Worm (Caenorhabditis elegans): ENCODE measurements around the gene pgap-2.

pgap-2 gene

ce11 chrIII:4721750-4722149 lies 16.4 kb downstream of the pgap-2 start, which contains the start of gene acy-1:
acy-1 (plus strand) TSS chrIII:4722095.
- TF ChIP-seq K02D7.2 (tag; optimal IDR thresholded peaks at IDR 0.05) = no peak
- TF ChIP-seq eyg-1 (tag; optimal IDR thresholded peaks at IDR 0.05) = peak; percentile 0
- peak; percentile 40 for TF ChIP-seq sdc-2 (tag; optimal IDR thresholded peaks at IDR 0.05)
- TF ChIP-seq ceh-30 (tag; optimal IDR thresholded peaks at IDR 0.05) = no peak
- TF ChIP-seq ceh-14 (tag; optimal IDR thresholded peaks at IDR 0.05) = peak; percentile 77
- TF ChIP-seq fkh-10 (GFP tag; optimal IDR thresholded peaks at IDR 0.05) = no peak
- TF ChIP-seq nhr-232 (tag; optimal IDR thresholded peaks at IDR 0.05) = no peak
- no peak for TF ChIP-seq ceh-9 (tag; optimal IDR thresholded peaks at IDR 0.05)
- TF ChIP-seq sox-4 (tag; optimal IDR thresholded peaks at IDR 0.05) = peak; percentile 25
- peak; percentile 90 for TF ChIP-seq unc-55 (GFP tag; optimal IDR thresholded peaks at IDR 0.05)
- peak; percentile 67 for TF ChIP-seq rnt-1 (tag; optimal IDR thresholded peaks at IDR 0.05)
- TF ChIP-seq npax-4 (tag; optimal IDR thresholded peaks at IDR 0.05) = no peak
- TF ChIP-seq K09A11.1 (tag; optimal IDR thresholded peaks at IDR 0.05; ENCODE audit: insufficient read depth) = no peak
- TF ChIP-seq C08G9.2 (tag; optimal IDR thresholded peaks at IDR 0.05) = peak; percentile 65
- TF ChIP-seq tbx-2 (tag; optimal IDR thresholded peaks at IDR 0.05) = peak; percentile 79
- TF ChIP-seq hlh-8 (tag; optimal IDR thresholded peaks at IDR 0.05) = peak; percentile 18
- no peak for TF ChIP-seq elt-4 (tag; optimal IDR thresholded peaks at IDR 0.05)
- peak; percentile 1 for TF ChIP-seq syd-9 (tag; optimal IDR thresholded peaks at IDR 0.05)
- no peak for TF ChIP-seq ceh-45 (GFP tag; IDR thresholded peaks at IDR 0.05)
- TF ChIP-seq pha-2 (tag; optimal IDR thresholded peaks at IDR 0.05) = no peak
- TF ChIP-seq ceh-24 (tag; optimal IDR thresholded peaks at IDR 0.05) = no peak
- TF ChIP-seq ceh-2 (tag; optimal IDR thresholded peaks at IDR 0.05) = peak; percentile 38
- no peak for TF ChIP-seq ref-2 (tag; optimal IDR thresholded peaks at IDR 0.05)
- peak; percentile 80 for TF ChIP-seq unc-42 (tag; optimal IDR thresholded peaks at IDR 0.05)
- no peak for TF ChIP-seq Y22D7AL.16 (tag; optimal IDR thresholded peaks at IDR 0.05)
- TF ChIP-seq pqm-1 (tag; optimal IDR thresholded peaks at IDR 0.05) = no peak
- no peak for TF ChIP-seq T23F11.4 (GFP tag; optimal IDR thresholded peaks at IDR 0.05)
- no peak for TF ChIP-seq che-1 (tag; optimal IDR thresholded peaks at IDR 0.05)
- no peak for TF ChIP-seq fkh-6 (tag; optimal IDR thresholded peaks at IDR 0.05)
- peak; percentile 89 for TF ChIP-seq ceh-18 (tag; optimal IDR thresholded peaks at IDR 0.05)
- TF ChIP-seq elt-2 (tag; optimal IDR thresholded peaks at IDR 0.05) = no peak
- no peak for TF ChIP-seq pag-3 (tag; optimal IDR thresholded peaks at IDR 0.05; ENCODE audit: borderline replicate concordance)
- peak; percentile 84 for TF ChIP-seq ceh-31 (tag; optimal IDR thresholded peaks at IDR 0.05)
- TF ChIP-seq ceh-22 (tag; optimal IDR thresholded peaks at IDR 0.05) = no peak
- peak; percentile 50 for TF ChIP-seq ets-4 (tag; optimal IDR thresholded peaks at IDR 0.05)
- TF ChIP-seq hlh-30 (tag; optimal IDR thresholded peaks at IDR 0.05; ENCODE audit: insufficient read depth) = peak; percentile 38
- TF ChIP-seq nfya-1 (tag; optimal IDR thresholded peaks at IDR 0.05) = peak; percentile 90
- no peak for TF ChIP-seq ahr-1 (tag; optimal IDR thresholded peaks at IDR 0.05)
- TF ChIP-seq ztf-16 (tag; optimal IDR thresholded peaks at IDR 0.05) = no peak
- TF ChIP-seq hlh-6 (tag; optimal IDR thresholded peaks at IDR 0.05) = no peak
- peak; percentile 61 for TF ChIP-seq dve-1 (tag; optimal IDR thresholded peaks at IDR 0.05)
- no peak for TF ChIP-seq C38D4.7 (GFP tag; optimal IDR thresholded peaks at IDR 0.05)
- peak; percentile 57; the same call in 1 of the 2 replicates for TF ChIP-seq unc-3 (GFP tag; conservative IDR thresholded peaks at IDR 0.05)
- TF ChIP-seq unc-3 (tag; optimal IDR thresholded peaks at IDR 0.05) = peak; percentile 91
- no peak for TF ChIP-seq odd-2 (tag; optimal IDR thresholded peaks at IDR 0.05)
- no peak for TF ChIP-seq pax-1 (tag; optimal IDR thresholded peaks at IDR 0.05)
- no peak for TF ChIP-seq pros-1 (tag; optimal IDR thresholded peaks at IDR 0.05)
- no peak for TF ChIP-seq F13H6.1 (tag; optimal IDR thresholded peaks at IDR 0.05)
- peak; percentile 79 for TF ChIP-seq ceh-34 (tag; optimal IDR thresholded peaks at IDR 0.05)
- no peak for TF ChIP-seq lin-11 (tag; optimal IDR thresholded peaks at IDR 0.05)
- no peak for TF ChIP-seq pat-9 (tag; optimal IDR thresholded peaks at IDR 0.05)
- TF ChIP-seq ceh-19 (GFP tag; optimal IDR thresholded peaks at IDR 0.05) = peak; percentile 2
- TF ChIP-seq hlh-13 (GFP tag; optimal IDR thresholded peaks at IDR 0.05) = no peak
- TF ChIP-seq hlh-15 (tag; optimal IDR thresholded peaks at IDR 0.05) = no peak

Measured in whole organism, late embryonic.